Worm (Caenorhabditis elegans) whole organism, young adult: Measurements from ENCODE around the gene Y81G3A.4.

Experiments used
- F23B12.7 ChIP-seq: sonication (generic microtip); optimal IDR thresholded peaks from 2 replicates; lab custom pipeline; 2017; ENCODE audit warnings: missing genetic modification characterization, mild to moderate bottlenecking, missing compliant biosample characterization, antibody characterized with exemption, moderate library complexity; ENCODE audit not compliant: insufficient read depth
- F49E8.2 ChIP-seq: sonication (generic microtip); optimal IDR thresholded peaks from 3 replicates; lab custom pipeline; 2017; ENCODE audit warnings: missing genetic modification characterization, mild to moderate bottlenecking, missing compliant biosample characterization, antibody characterized with exemption, moderate library complexity; ENCODE audit not compliant: insufficient read depth
- F52B5.7 ChIP-seq: sonication (generic microtip); optimal IDR thresholded peaks from 2 replicates; lab custom pipeline; 2016; ENCODE audit warnings: mild to moderate bottlenecking, missing genetic modification characterization, missing compliant biosample characterization
- F55B11.4 ChIP-seq: sonication (generic microtip); optimal IDR thresholded peaks from 2 replicates; lab custom pipeline; 2016; ENCODE audit warnings: missing compliant biosample characterization, missing genetic modification characterization, borderline replicate concordance; ENCODE audit not compliant: insufficient read depth
- K12H6.12 ChIP-seq: fragments of 200-800 bp; sonication (Bioruptor generic); optimal IDR thresholded peaks from 2 replicates; lab custom pipeline; 2018; ENCODE audit warnings: mild to moderate bottlenecking, missing genetic modification characterization, missing compliant biosample characterization
- ZK185.1 ChIP-seq: sonication (generic microtip); optimal IDR thresholded peaks from 2 replicates; lab custom pipeline; 2016; ENCODE audit warnings: mild to moderate bottlenecking, missing genetic modification characterization, missing compliant biosample characterization; ENCODE audit not compliant: poor library complexity, severe bottlenecking
- atf-7 ChIP-seq: sonication (generic microtip); optimal IDR thresholded peaks from 2 replicates; lab custom pipeline; 2017; ENCODE audit warnings: mild to moderate bottlenecking, missing genetic modification characterization, missing compliant biosample characterization
- cebp-2 ChIP-seq: fragments of 200-800 bp; sonication (Bioruptor generic); IDR thresholded peaks from 2 replicates; pipeline ENCODE4 v1.3.6; 2022; ENCODE audit warnings: missing genetic modification characterization, missing compliant biosample characterization
- ceh-91 ChIP-seq: fragments of 200-800 bp; sonication (Bioruptor generic); IDR thresholded peaks from 2 replicates; pipeline ENCODE4 v1.3.6; 2022; ENCODE audit warnings: missing genetic modification reagents, missing genetic modification characterization, missing compliant biosample characterization
- chd-7 ChIP-seq: sonication (generic microtip); optimal IDR thresholded peaks from 2 replicates; lab custom pipeline; 2016; ENCODE audit warnings: mild to moderate bottlenecking, missing genetic modification characterization, moderate library complexity, missing compliant biosample characterization
- dox-1 ChIP-seq: fragments of 200-800 bp; sonication (Bioruptor generic); IDR thresholded peaks from 2 replicates; pipeline ENCODE4 v1.3.6; 2022; ENCODE audit warnings: missing genetic modification reagents, missing genetic modification characterization, missing compliant biosample characterization
- egrh-3 ChIP-seq: fragments of 200-800 bp; sonication (Bioruptor generic); IDR thresholded peaks from 2 replicates; pipeline ENCODE4 v1.3.6; 2022; ENCODE audit warnings: missing genetic modification reagents, missing genetic modification characterization, missing compliant biosample characterization
- ekl-4 ChIP-seq: fragments of 200-800 bp; sonication (Bioruptor generic); IDR thresholded peaks from 2 replicates; pipeline ENCODE4 v1.3.6; 2022; ENCODE audit warnings: missing genetic modification reagents, missing genetic modification characterization, missing compliant biosample characterization
- ets-4 ChIP-seq: fragments of 200-800 bp; sonication (Bioruptor generic); optimal IDR thresholded peaks from 2 replicates; lab custom pipeline; 2018; ENCODE audit warnings: mild to moderate bottlenecking, missing genetic modification characterization, missing compliant biosample characterization
- fkh-3 ChIP-seq: sonication (generic microtip); optimal IDR thresholded peaks from 2 replicates; lab custom pipeline; 2016; ENCODE audit warnings: mild to moderate bottlenecking, missing genetic modification characterization, missing compliant biosample characterization
- hlh-26 ChIP-seq: fragments of 200-800 bp; sonication (Bioruptor generic); conservative IDR thresholded peaks from 2 replicates; pipeline ENCODE4 v1.3.6; 2022; ENCODE audit warnings: missing genetic modification reagents, missing genetic modification characterization, missing compliant biosample characterization
- hsf-1 ChIP-seq: fragments of 200-800 bp; sonication (Bioruptor generic); IDR thresholded peaks from 2 replicates; pipeline ENCODE4 v1.3.6; 2022; ENCODE audit warnings: missing genetic modification reagents, missing genetic modification characterization, missing compliant biosample characterization
- lsl-1 ChIP-seq: fragments of 200-800 bp; sonication (Bioruptor generic); optimal IDR thresholded peaks from 2 replicates; lab custom pipeline; 2018; ENCODE audit warnings: mild to moderate bottlenecking, missing genetic modification characterization, moderate library complexity, missing compliant biosample characterization
- lsy-27 ChIP-seq: sonication (generic microtip); optimal IDR thresholded peaks from 2 replicates; lab custom pipeline; 2017; ENCODE audit warnings: missing genetic modification characterization, mild to moderate bottlenecking, missing compliant biosample characterization, antibody characterized with exemption, missing genotype, borderline replicate concordance; ENCODE audit not compliant: insufficient read depth
- mcd-1 ChIP-seq: fragments of 200-800 bp; sonication (Bioruptor generic); IDR thresholded peaks from 2 replicates; pipeline ENCODE4 v1.3.6; 2022; ENCODE audit warnings: missing genetic modification reagents, missing genetic modification characterization, missing compliant biosample characterization
- nhr-80 ChIP-seq: sonication (generic microtip); optimal IDR thresholded peaks from 2 replicates; lab custom pipeline; 2016; ENCODE audit warnings: missing genetic modification characterization, missing compliant biosample characterization
- pbrm-1 ChIP-seq: fragments of 200-800 bp; sonication (Bioruptor generic); IDR thresholded peaks from 2 replicates; pipeline ENCODE4 v1.3.6; 2022; ENCODE audit warnings: missing genetic modification reagents, missing genetic modification characterization, missing compliant biosample characterization
- repo-1 ChIP-seq: sonication (generic microtip); optimal IDR thresholded peaks from 2 replicates; lab custom pipeline; 2017; ENCODE audit warnings: mild to moderate bottlenecking, missing genetic modification characterization, missing compliant biosample characterization
- sea-2 ChIP-seq: fragments of 200-800 bp; sonication (Bioruptor generic); IDR thresholded peaks from 2 replicates; pipeline ENCODE4 v1.3.6; 2022; ENCODE audit warnings: missing genetic modification characterization, missing compliant biosample characterization
- snpc-1.1 ChIP-seq: sonication (generic microtip); optimal IDR thresholded peaks from 2 replicates; lab custom pipeline; 2017; ENCODE audit warnings: missing genetic modification characterization, mild to moderate bottlenecking, missing compliant biosample characterization, antibody characterized with exemption, moderate library complexity, missing genotype, missing genetic modification reagents; ENCODE audit not compliant: insufficient read depth
- snpc-1.3 ChIP-seq: sonication (generic microtip); optimal IDR thresholded peaks from 2 replicates; lab custom pipeline; 2017; ENCODE audit warnings: missing genetic modification characterization, mild to moderate bottlenecking, missing compliant biosample characterization, antibody characterized with exemption, moderate library complexity, missing genotype, missing genetic modification reagents; ENCODE audit not compliant: insufficient read depth
- snpc-3.4 ChIP-seq: sonication (generic microtip); optimal IDR thresholded peaks from 2 replicates; lab custom pipeline; 2017; ENCODE audit warnings: missing genetic modification characterization, mild to moderate bottlenecking, missing compliant biosample characterization, antibody characterized with exemption, moderate library complexity, missing genotype, missing genetic modification reagents
- tlf-1 ChIP-seq: fragments of 200-800 bp; sonication (Bioruptor generic); optimal IDR thresholded peaks from 2 replicates; lab custom pipeline; 2018; ENCODE audit warnings: mild to moderate bottlenecking, missing genetic modification characterization, missing compliant biosample characterization
- zfh-2 ChIP-seq: fragments of 200-800 bp; sonication (Bioruptor generic); conservative IDR thresholded peaks from 2 replicates; pipeline ENCODE4 v1.3.6; 2022; ENCODE audit warnings: missing genetic modification reagents, missing genetic modification characterization, missing compliant biosample characterization
- ztf-25 ChIP-seq: fragments of 200-800 bp; sonication (Bioruptor generic); IDR thresholded peaks from 2 replicates; pipeline ENCODE4 v1.3.6; 2022; ENCODE audit warnings: missing genetic modification reagents, missing genetic modification characterization, missing compliant biosample characterization
- ztf-28 ChIP-seq: fragments of 200-800 bp; sonication (Bioruptor generic); IDR thresholded peaks from 2 replicates; pipeline ENCODE4 v1.3.6; 2022; ENCODE audit warnings: missing genetic modification reagents, missing genetic modification characterization, missing compliant biosample characterization
- ztf-6 ChIP-seq: fragments of 200-800 bp; sonication (Bioruptor generic); IDR thresholded peaks from 2 replicates; pipeline ENCODE4 v1.3.6; 2022; ENCODE audit warnings: missing genetic modification reagents, missing genetic modification characterization, missing compliant biosample characterization

The Y81G3A.4 gene

DNA sequence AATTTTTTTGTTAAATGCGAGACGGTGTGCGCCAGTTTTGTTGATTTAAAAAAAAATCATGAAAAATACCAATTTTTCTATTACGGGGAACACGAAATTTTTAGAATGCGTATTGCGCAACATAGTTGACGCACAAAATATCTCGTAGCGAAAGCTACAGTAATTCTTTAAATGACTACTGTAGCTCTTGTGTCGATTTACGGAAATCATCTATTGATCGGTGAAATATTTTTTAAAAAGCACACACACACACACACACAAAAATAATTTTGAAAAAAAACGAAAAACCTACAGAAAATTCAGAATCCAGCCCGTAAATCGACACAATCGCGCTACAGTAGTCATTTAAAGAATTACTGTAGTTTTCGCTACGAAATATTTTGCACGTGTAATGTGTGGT, 634 bp downstream of the Y81G3A.4 start:
- 0 out of 2 replicates have a peak, but pooled peaks have one; percentile 51 for TF ChIP-seq ekl-4
- no peak for TF ChIP-seq tlf-1
- TF ChIP-seq lsl-1 (GFP tag; lab: Kevin White, UChicago): peak; percentile 59
- TF ChIP-seq, all 124 proteins: peak for 2

ce11 chrII:13096345-13096744, 5.1 kb downstream of the Y81G3A.4 start:
- TF ChIP-seq hlh-26 (GFP tag; lab: Robert Waterston, UW): no peak
- no peak for TF ChIP-seq repo-1
- TF ChIP-seq snpc-1.1 (tag; lab: Kevin White, UChicago): no peak
- no peak for TF ChIP-seq ets-4 (GFP tag; lab: Kevin White, UChicago)
- no peak for TF ChIP-seq cebp-2
- TF ChIP-seq sea-2 (GFP tag; lab: Robert Waterston, UW): no peak
- no peak for TF ChIP-seq pbrm-1 (GFP tag; lab: Robert Waterston, UW)
- TF ChIP-seq ztf-6 (GFP tag; lab: Robert Waterston, UW): no peak
- no peak for TF ChIP-seq mcd-1
- peak; percentile 40; the same call in 1 of the 2 replicates for TF ChIP-seq egrh-3 (GFP tag; lab: Robert Waterston, UW)
- TF ChIP-seq lsy-27 (tag; lab: Kevin White, UChicago): no peak
- TF ChIP-seq F23B12.7 (tag; lab: Kevin White, UChicago): no peak
- TF ChIP-seq fkh-3 (tag; lab: Kevin White, UChicago): no peak
- TF ChIP-seq dox-1 (GFP tag; lab: Robert Waterston, UW): 0 out of 2 replicates have a peak, but pooled peaks have one; percentile 10
- TF ChIP-seq F49E8.2 (tag; lab: Kevin White, UChicago): no peak
- TF ChIP-seq zfh-2 (GFP tag; lab: Robert Waterston, UW): peak; percentile 74
- TF ChIP-seq snpc-1.3 (tag; lab: Kevin White, UChicago): no peak
- no peak for TF ChIP-seq F55B11.4 (tag; lab: Kevin White, UChicago)
- no peak for TF ChIP-seq K12H6.12 (tag; lab: Kevin White, UChicago)
- no peak for TF ChIP-seq hsf-1
- peak; percentile 13 for TF ChIP-seq F52B5.7 (tag; lab: Kevin White, UChicago)

DNA sequence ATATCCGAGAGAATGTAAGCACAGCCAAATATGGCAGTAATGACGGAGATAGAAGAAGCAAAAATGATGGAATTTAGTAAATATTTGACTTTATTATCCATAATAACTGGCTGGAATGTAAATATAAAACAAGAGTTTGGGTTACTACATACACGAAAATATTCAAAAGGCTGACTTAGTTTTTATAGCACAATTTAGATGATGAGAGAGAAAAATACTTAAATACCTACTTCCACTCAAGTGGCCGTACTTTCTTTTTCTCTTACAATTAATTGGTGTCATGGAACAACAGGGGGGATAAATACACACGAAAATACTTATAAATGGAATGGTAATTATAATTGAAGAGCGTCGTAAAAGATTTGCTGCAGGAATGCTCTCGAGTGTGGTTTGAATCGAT, 7.0 kb downstream of the Y81G3A.4 start, which contains the start of gene col-86:
TSS of gene col-86 (minus strand) at position 101 of the 400 bp plus-strand sequence.
- no peak for TF ChIP-seq ZK185.1 (tag; lab: Kevin White, UChicago)

ce11 chrII:13107719-13108118, 16.5 kb downstream of the Y81G3A.4 start, which contains the start of gene pqn-32:
TSS of gene pqn-32 (plus strand) at chrII:13108019.
- no peak for TF ChIP-seq atf-7 (tag; lab: Kevin White, UChicago)

DNA sequence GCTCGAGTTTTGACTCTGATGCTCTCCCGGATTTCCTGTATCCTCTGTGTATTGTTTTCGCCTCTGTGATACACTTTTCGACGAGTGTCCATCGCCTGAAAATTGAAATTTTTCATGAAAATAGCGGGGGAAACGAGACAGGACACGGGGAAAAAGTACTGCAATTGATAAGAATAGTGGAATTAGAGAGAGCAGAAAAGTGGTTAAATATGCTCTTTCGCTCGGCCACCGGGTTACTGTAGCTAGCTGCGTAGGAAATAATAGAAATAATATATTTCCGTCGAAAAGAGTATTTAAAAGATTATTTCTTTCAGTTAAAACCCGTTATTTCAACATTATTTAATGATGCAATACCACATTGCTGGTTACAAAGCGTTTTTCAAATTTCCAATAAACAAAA, 25.5 kb downstream of the Y81G3A.4 start, which contains the start of gene rict-1:
TSS of gene rict-1 (minus strand) at position 101 of the 400 bp plus-strand sequence.
- TF ChIP-seq ztf-25 (GFP tag; lab: Robert Waterston, UW) (no peak), snpc-3.4 (tag; lab: Kevin White, UChicago) (no peak), snpc-1.3 (tag; lab: Kevin White, UChicago) (no peak), chd-7 (tag; lab: Kevin White, UChicago) (no peak), ceh-91 (GFP tag; lab: Robert Waterston, UW) (no peak), nhr-80 (tag; lab: Kevin White, UChicago) (peak; percentile 16), ztf-28 (GFP tag; lab: Robert Waterston, UW) (no peak), F49E8.2 (tag; lab: Kevin White, UChicago) (no peak)
